Fruit fly (Drosophila melanogaster) Kc167 (cell line): ENCODE results near the gene mRpL28.

Source experiments
- Myc ChIP-seq: fragments of >200 bp; optimal IDR thresholded peaks from 2 replicates; lab custom pipeline; 2017; ENCODE audit warnings: missing external identifiers
- psq ChIP-seq: fragments of >200 bp; optimal IDR thresholded peaks from 2 replicates; lab custom pipeline; 2017; ENCODE audit warnings: missing external identifiers

DNA sequence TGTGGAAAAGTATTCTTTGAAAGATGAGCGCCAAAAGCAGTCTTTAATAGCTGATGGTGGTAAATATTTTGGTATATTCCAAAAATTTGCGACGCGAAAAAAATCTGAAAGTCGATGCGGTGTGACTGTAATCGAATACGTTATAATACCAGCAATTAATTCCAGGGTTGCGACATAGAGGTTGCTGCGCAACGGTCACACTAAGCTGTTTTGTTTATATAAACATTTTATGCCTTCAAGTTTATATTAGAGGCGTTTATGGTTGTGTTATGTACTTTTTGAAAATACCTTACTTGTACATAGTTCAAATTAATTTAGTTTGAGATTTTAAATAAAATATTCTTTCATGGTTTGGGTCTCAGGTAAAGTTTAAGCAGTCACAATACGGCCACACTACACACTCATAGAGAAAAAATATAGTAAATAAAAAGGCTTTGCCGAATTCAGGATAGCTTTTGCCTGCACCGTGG, 2.4 kb upstream of the mRpL28 start, which contains the start of gene CG14043:
- TF ChIP-seq psq (lab: Kevin White, UChicago) (no peak), Myc (no peak)
